Worm (Caenorhabditis elegans) whole organism, L2 larva: ENCODE measurements around the gene fbxa-104.

Experiments
- ama-1 ChIP-seq: fragments of 150-350 bp; optimal IDR thresholded peaks from 2 replicates; lab custom pipeline; 2018; ENCODE audit warnings: inconsistent platforms
- ceh-16 ChIP-seq: fragments of 150-350 bp; optimal IDR thresholded peaks from 2 replicates; lab custom pipeline; 2014; ENCODE audit warnings: missing biosample characterization, missing genetic modification characterization
- egl-27 ChIP-seq: sonication (generic microtip); optimal IDR thresholded peaks from 3 replicates; lab custom pipeline; 2017; ENCODE audit warnings: missing biosample characterization, missing genetic modification reagents, missing genetic modification characterization
- elt-3 ChIP-seq: sonication (generic microtip); optimal IDR thresholded peaks from 2 replicates; lab custom pipeline; 2017; ENCODE audit warnings: missing biosample characterization, missing genetic modification characterization
- fos-1 ChIP-seq: fragments of 150-350 bp; optimal IDR thresholded peaks from 2 replicates; lab custom pipeline; 2014; ENCODE audit warnings: missing biosample characterization, missing genetic modification characterization
- gmeb-1 ChIP-seq: fragments of 150-350 bp; optimal IDR thresholded peaks from 2 replicates; lab custom pipeline; 2014; ENCODE audit warnings: missing biosample characterization, missing genetic modification characterization
- mdl-1 ChIP-seq, 2 experiments: fragments of 150-350 bp in 1 of 2; sonication (generic microtip) in 1 of 2; optimal IDR thresholded peaks; 2 replicates each; lab custom pipeline; 2017; ENCODE audit warnings: missing biosample characterization in 2 of 2, missing genetic modification characterization in 2 of 2
- nhr-237 ChIP-seq: fragments of 150-350 bp; optimal IDR thresholded peaks from 2 replicates; lab custom pipeline; 2014; ENCODE audit warnings: missing biosample characterization, missing genetic modification characterization
- nhr-77 ChIP-seq: fragments of 150-350 bp; optimal IDR thresholded peaks from 2 replicates; lab custom pipeline; 2014; ENCODE audit warnings: missing biosample characterization, missing genetic modification characterization
- peb-1 ChIP-seq: fragments of 150-350 bp; optimal IDR thresholded peaks from 2 replicates; lab custom pipeline; 2014; ENCODE audit warnings: missing biosample characterization, missing genetic modification characterization
- skn-1 ChIP-seq: sonication (generic microtip); optimal IDR thresholded peaks from 2 replicates; lab custom pipeline; 2017; ENCODE audit warnings: missing biosample characterization, missing genetic modification characterization
- sma-9 ChIP-seq, 2 experiments: fragments of 150-350 bp in 1 of 2; sonication (generic microtip) in 1 of 2; optimal IDR thresholded peaks; 2 replicates each; lab custom pipeline; 2014 to 2016; ENCODE audit warnings: missing genetic modification characterization in 2 of 2, mild to moderate bottlenecking in 1 of 2, missing biosample characterization in 1 of 2, missing compliant biosample characterization in 1 of 2, missing genetic modification reagents in 1 of 2, moderate library complexity in 1 of 2
- unc-62 ChIP-seq: fragments of 150-350 bp; optimal IDR thresholded peaks from 2 replicates; lab custom pipeline; 2014; ENCODE audit warnings: missing biosample characterization, missing genetic modification reagents, missing genetic modification characterization
- ztf-4 ChIP-seq: fragments of 150-350 bp; optimal IDR thresholded peaks from 2 replicates; lab custom pipeline; 2014; ENCODE audit warnings: missing biosample characterization, missing genetic modification characterization

DNA sequence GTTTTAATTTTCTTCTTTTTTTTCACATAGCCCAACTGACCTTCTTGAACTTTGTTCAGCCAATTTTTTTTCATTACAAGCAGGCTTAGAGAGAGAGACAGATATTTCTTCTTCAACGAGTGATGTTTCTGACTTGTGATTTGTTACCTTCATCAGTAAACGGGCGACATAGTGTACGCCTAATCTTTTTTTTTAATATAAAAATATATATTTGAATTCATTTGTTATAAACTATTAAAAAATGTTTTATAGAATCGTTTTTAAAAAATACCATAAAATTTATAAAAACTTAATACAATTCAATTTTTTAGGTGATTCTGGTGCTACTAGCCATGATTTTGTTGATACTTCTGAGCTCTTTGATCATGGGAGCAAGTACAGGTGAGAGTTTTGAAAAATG is 5.7 kb downstream of the fbxa-104 start, which contains the start of gene T06E6.10:
- TF ChIP-seq nhr-237 (tag; lab: Kevin White, UChicago) (no peak), egl-27 (tag; lab: Kevin White, UChicago) (no peak), unc-62 (GFP tag; lab: Kevin White, UChicago) (no peak), skn-1 (tag; lab: Kevin White, UChicago) (no peak), fos-1 (no peak), nhr-77 (tag; lab: Kevin White, UChicago) (no peak), mdl-1 (tag; optimal IDR thresholded peaks at IDR 0.05; lab: Kevin White, UChicago) (no peak), sma-9 (GFP tag; optimal IDR thresholded peaks at IDR 0.05; lab: Kevin White, UChicago) (no peak), sma-9 (tag; optimal IDR thresholded peaks at IDR 0.05; lab: Kevin White, UChicago) (no peak), gmeb-1 (tag; lab: Kevin White, UChicago) (no peak), ceh-16 (tag; lab: Kevin White, UChicago) (no peak), ztf-4 (tag; lab: Kevin White, UChicago) (no peak), elt-3 (tag; lab: Kevin White, UChicago) (no peak), ama-1 (lab: Kevin White, UChicago) (no peak), peb-1 (tag; lab: Kevin White, UChicago) (no peak)
